Fruit fly (Drosophila melanogaster) S2 (cell line): ENCODE measurements around the gene f.

Experiments
- CG8478 ChIP-seq: fragments of >200 bp; optimal IDR thresholded peaks from 2 replicates; lab custom pipeline; 2018
- CTCF ChIP-seq, 2 experiments: fragments of >200 bp; optimal IDR thresholded peaks; 2 replicates each; lab custom pipeline; 2018

- TF ChIP-seq CG8478 (lab: Kevin White, UChicago) (no peak), CTCF (optimal IDR thresholded peaks at IDR 0.05; lab: Kevin White, UChicago) (no peak)
Measured at dm6 chrX:17218232-17218951, 14.3 kb upstream of the f start, which contains the start of gene CG12998.
